Fruit fly (Drosophila melanogaster) whole organism, prepupa: Measurements from ENCODE around the gene Crys.

ENCODE experiments used
- CG10669 ChIP-seq: fragments of 200-800 bp; sonication (Bioruptor generic); optimal IDR thresholded peaks from 3 replicates; lab custom pipeline; 2018; ENCODE audit warnings: missing biosample characterization, mild to moderate bottlenecking, missing genetic modification characterization, moderate library complexity
- CG11294 ChIP-seq: fragments of 200-800 bp; sonication (Bioruptor generic); IDR thresholded peaks from 2 replicates; pipeline ENCODE4 v1.3.6; 2022; ENCODE audit warnings: missing biosample characterization, missing genetic modification characterization
- CG11762 ChIP-seq: fragments of 200-800 bp; sonication (Bioruptor generic); optimal IDR thresholded peaks from 3 replicates; lab custom pipeline; 2016; ENCODE audit warnings: missing biosample characterization, missing genetic modification characterization; ENCODE audit not compliant: insufficient read depth
- CG11902 ChIP-seq: fragments of 200-800 bp; sonication (Bioruptor generic); optimal IDR thresholded peaks from 3 replicates; lab custom pipeline; 2016; ENCODE audit warnings: missing biosample characterization, missing genetic modification characterization
- CG15336 ChIP-seq: fragments of 200-800 bp; sonication (Bioruptor generic); IDR thresholded peaks from 2 replicates; pipeline ENCODE4 v1.3.6; 2022; ENCODE audit warnings: missing biosample characterization, missing genetic modification characterization
- CG1621 ChIP-seq: fragments of 200-800 bp; sonication (Bioruptor generic); optimal IDR thresholded peaks from 3 replicates; lab custom pipeline; 2018; ENCODE audit warnings: missing biosample characterization, mild to moderate bottlenecking, missing genetic modification characterization
- CG3032 ChIP-seq: fragments of 200-800 bp; optimal IDR thresholded peaks from 2 replicates; lab custom pipeline; 2019; ENCODE audit warnings: missing biosample characterization, mild to moderate bottlenecking, missing genetic modification characterization, moderate library complexity
- CG31627 ChIP-seq: fragments of 200-800 bp; sonication (Bioruptor generic); optimal IDR thresholded peaks from 3 replicates; lab custom pipeline; 2016; ENCODE audit warnings: missing biosample characterization, missing genetic modification characterization
- CG34406 ChIP-seq: fragments of 200-800 bp; sonication (Bioruptor generic); optimal IDR thresholded peaks from 3 replicates; lab custom pipeline; 2016; ENCODE audit warnings: missing biosample characterization, missing genetic modification characterization
- CG3919 ChIP-seq: fragments of 200-800 bp; sonication (Bioruptor generic); optimal IDR thresholded peaks from 3 replicates; lab custom pipeline; 2016; ENCODE audit warnings: missing biosample characterization, missing genetic modification characterization
- CG6163 ChIP-seq: fragments of 200-800 bp; sonication (Bioruptor generic); IDR thresholded peaks from 3 replicates; pipeline ENCODE4 v1.3.6; 2022; ENCODE audit warnings: missing biosample characterization, missing genetic modification characterization
- CG6276 ChIP-seq: fragments of 200-800 bp; sonication (Bioruptor generic); optimal IDR thresholded peaks from 2 replicates; lab custom pipeline; 2017; ENCODE audit warnings: missing biosample characterization, mild to moderate bottlenecking, missing genetic modification characterization
- CG6808 ChIP-seq: fragments of 200-800 bp; sonication (Bioruptor generic); optimal IDR thresholded peaks from 3 replicates; lab custom pipeline; 2017; ENCODE audit warnings: missing biosample characterization, missing genetic modification characterization, mild to moderate bottlenecking, moderate library complexity, missing genetic modification reagents
- CG6854 ChIP-seq: fragments of 200-800 bp; sonication (Bioruptor generic); optimal IDR thresholded peaks from 2 replicates; lab custom pipeline; 2017; ENCODE audit warnings: missing biosample characterization, mild to moderate bottlenecking, missing genetic modification characterization
- CG7368 ChIP-seq: fragments of 200-800 bp; sonication (Bioruptor generic); optimal IDR thresholded peaks from 3 replicates; lab custom pipeline; 2016; ENCODE audit warnings: missing biosample characterization, missing genetic modification characterization
- CG8119 ChIP-seq: fragments of 200-800 bp; sonication (Bioruptor generic); IDR thresholded peaks from 3 replicates; pipeline ENCODE4 v1.3.6; 2022; ENCODE audit warnings: missing biosample characterization, missing genetic modification characterization
- CG8319 ChIP-seq: fragments of 200-800 bp; sonication (Bioruptor generic); optimal IDR thresholded peaks from 3 replicates; lab custom pipeline; 2016; ENCODE audit warnings: missing biosample characterization, missing genetic modification characterization
- CG8632 ChIP-seq: fragments of 200-800 bp; sonication (Bioruptor generic); optimal IDR thresholded peaks from 3 replicates; lab custom pipeline; 2016; ENCODE audit warnings: missing biosample characterization, missing genetic modification characterization
- CG9139 ChIP-seq: fragments of 200-800 bp; sonication (Bioruptor generic); optimal IDR thresholded peaks from 3 replicates; lab custom pipeline; 2017; ENCODE audit warnings: missing biosample characterization, mild to moderate bottlenecking, missing genetic modification characterization
- Eip75B ChIP-seq: fragments of 200-800 bp; sonication (Bioruptor generic); optimal IDR thresholded peaks from 3 replicates; lab custom pipeline; 2016; ENCODE audit warnings: missing biosample characterization, missing genetic modification characterization
- Eip93F ChIP-seq: fragments of 200-800 bp; sonication (Bioruptor generic); optimal IDR thresholded peaks from 2 replicates; lab custom pipeline; 2016; ENCODE audit warnings: missing biosample characterization, mild to moderate bottlenecking, missing genetic modification characterization
- Ets21C ChIP-seq: fragments of 200-800 bp; sonication (Bioruptor generic); optimal IDR thresholded peaks from 3 replicates; lab custom pipeline; 2016; ENCODE audit warnings: missing biosample characterization, missing genetic modification characterization
- Hr38 ChIP-seq: sonication (Bioruptor generic); optimal IDR thresholded peaks from 2 replicates; lab custom pipeline; 2016; ENCODE audit warnings: missing biosample characterization, missing genetic modification characterization
- Hr39 ChIP-seq: fragments of 200-800 bp; sonication (Bioruptor generic); optimal IDR thresholded peaks from 2 replicates; lab custom pipeline; 2016; ENCODE audit warnings: missing biosample characterization, missing genetic modification characterization
- Lpt ChIP-seq: fragments of 200-800 bp; sonication (Bioruptor generic); optimal IDR thresholded peaks from 3 replicates; lab custom pipeline; 2016; ENCODE audit warnings: missing biosample characterization, missing genetic modification characterization
- Met ChIP-seq: fragments of 200-800 bp; sonication (Bioruptor generic); optimal IDR thresholded peaks from 3 replicates; lab custom pipeline; 2016; ENCODE audit warnings: missing biosample characterization, missing genetic modification characterization
- OdsH ChIP-seq: fragments of 200-800 bp; sonication (Bioruptor generic); optimal IDR thresholded peaks from 3 replicates; lab custom pipeline; 2016; ENCODE audit warnings: missing biosample characterization, missing genetic modification characterization
- achi ChIP-seq: fragments of 200-800 bp; sonication (Bioruptor generic); optimal IDR thresholded peaks from 3 replicates; lab custom pipeline; 2016; ENCODE audit warnings: missing biosample characterization, missing genetic modification characterization
- cyc ChIP-seq: fragments of 200-800 bp; sonication (Bioruptor generic); optimal IDR thresholded peaks from 3 replicates; lab custom pipeline; 2016; ENCODE audit warnings: missing biosample characterization, missing genetic modification characterization
- dsx ChIP-seq: fragments of 200-800 bp; optimal IDR thresholded peaks from 3 replicates; lab custom pipeline; 2019; ENCODE audit warnings: missing biosample characterization, mild to moderate bottlenecking, missing genetic modification characterization, moderate library complexity; ENCODE audit not compliant: poor library complexity, severe bottlenecking
- fd59A ChIP-seq: fragments of 200-800 bp; sonication (Bioruptor generic); optimal IDR thresholded peaks from 2 replicates; lab custom pipeline; 2017; ENCODE audit warnings: missing biosample characterization, mild to moderate bottlenecking, missing genetic modification characterization, missing genetic modification reagents
- fkh ChIP-seq: fragments of 200-800 bp; sonication (Bioruptor generic); optimal IDR thresholded peaks from 3 replicates; lab custom pipeline; 2017; ENCODE audit warnings: missing biosample characterization, mild to moderate bottlenecking, missing genetic modification characterization, moderate library complexity
- lz ChIP-seq: fragments of 200-800 bp; sonication (Bioruptor generic); optimal IDR thresholded peaks from 3 replicates; lab custom pipeline; 2016; ENCODE audit warnings: missing biosample characterization, missing genetic modification characterization
- pdm3 ChIP-seq: fragments of 200-800 bp; sonication (Bioruptor generic); optimal IDR thresholded peaks from 3 replicates; lab custom pipeline; 2016; ENCODE audit warnings: missing biosample characterization, missing genetic modification characterization
- spab ChIP-seq: fragments of 200-800 bp; sonication (Bioruptor generic); optimal IDR thresholded peaks from 2 replicates; lab custom pipeline; 2017; ENCODE audit warnings: missing biosample characterization, mild to moderate bottlenecking, missing genetic modification characterization, missing genetic modification reagents
- vri ChIP-seq: fragments of 200-800 bp; sonication (Bioruptor generic); optimal IDR thresholded peaks from 3 replicates; lab custom pipeline; 2016; ENCODE audit warnings: missing biosample characterization, mild to moderate bottlenecking, missing genetic modification characterization

The Crys gene

DNA sequence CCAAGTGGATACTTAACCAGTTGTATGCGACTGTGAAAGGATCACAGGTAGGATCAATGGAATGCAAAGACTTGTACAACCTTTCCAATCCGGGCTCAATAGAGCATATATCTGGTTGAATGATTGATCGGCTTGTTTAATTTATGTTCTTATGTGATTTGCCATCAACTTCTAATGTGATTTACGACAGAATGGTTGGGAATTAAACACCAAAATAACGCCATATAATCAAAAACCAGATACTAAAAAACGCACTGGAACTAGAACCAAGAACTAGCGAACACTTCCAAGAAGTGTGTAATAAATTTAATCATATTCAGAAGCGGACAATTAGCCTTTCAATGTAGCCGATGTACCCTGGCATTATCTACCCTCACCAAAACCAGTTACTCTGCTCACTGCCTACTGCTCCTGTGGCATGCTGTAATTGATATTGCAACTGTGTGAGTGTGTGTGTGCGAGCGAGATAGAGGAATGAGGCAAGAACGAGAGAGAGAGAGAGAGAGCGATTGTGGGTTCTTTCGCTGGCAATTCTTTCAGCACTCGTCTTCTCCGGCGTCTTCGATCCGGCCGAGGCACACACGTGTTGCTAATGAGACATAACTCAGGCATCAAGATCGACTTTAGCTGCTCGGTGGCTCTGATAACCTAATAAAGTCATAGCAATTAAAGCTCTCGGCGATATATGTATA lies 24.8 kb downstream of the Crys start (continued):
- TF ChIP-seq CG11294 (0 out of 2 replicates have a peak, but pooled peaks have one; percentile 17), CG6808 (GFP tag; lab: Kevin White, UChicago) (peak; percentile 60), Eip75B (GFP tag; lab: Kevin White, UChicago) (peak; percentile 45), cyc (GFP tag; lab: Kevin White, UChicago) (peak; percentile 58), Eip93F (no peak), Met (GFP tag; lab: Kevin White, UChicago) (peak; percentile 60), Hr39 (GFP tag; lab: Kevin White, UChicago) (peak; percentile 59), achi (GFP tag; lab: Kevin White, UChicago) (peak; percentile 26), CG6854 (no peak), vri (no peak), CG10669 (GFP tag; lab: Kevin White, UChicago) (peak; percentile 59), CG1621 (tag; lab: Kevin White, UChicago) (no peak), fd59A (GFP tag; lab: Kevin White, UChicago) (peak; percentile 45), CG3919 (GFP tag; lab: Kevin White, UChicago) (peak; percentile 63), CG34406 (GFP tag; lab: Kevin White, UChicago) (peak; percentile 47), dsx (no peak), Hr38 (no peak), CG31627 (GFP tag; lab: Kevin White, UChicago) (peak; percentile 59), CG8319 (GFP tag; lab: Kevin White, UChicago) (no peak), CG11762 (peak; percentile 47), CG8119 (GFP tag; lab: Robert Waterston, UW) (peak; percentile 56), CG11902 (GFP tag; lab: Kevin White, UChicago) (peak; percentile 50), CG3032 (tag; lab: Kevin White, UChicago) (peak; percentile 47), CG7368 (GFP tag; lab: Kevin White, UChicago) (peak; percentile 32)
- TF ChIP-seq, all 60 proteins: peak for 47

DNA sequence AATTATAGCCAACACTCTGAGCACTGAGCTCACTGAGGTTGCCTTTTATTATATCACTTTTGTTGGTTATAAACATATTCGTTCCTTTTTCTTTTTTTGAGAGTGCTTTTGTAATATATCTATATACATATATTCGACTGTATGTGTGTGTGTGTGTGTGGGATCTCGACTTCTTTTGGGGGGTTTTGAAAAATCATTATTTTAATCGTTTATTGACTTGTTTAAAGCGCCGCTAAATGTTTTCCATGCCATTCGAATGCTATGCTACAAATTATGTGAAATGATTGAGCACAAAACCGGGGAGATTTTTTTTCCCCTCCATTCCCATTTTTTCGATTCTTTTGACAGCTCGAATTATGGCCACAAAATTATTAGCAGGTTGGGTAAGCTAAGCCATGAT lies 25.5 kb downstream of the Crys start:
- TF ChIP-seq spab (no peak), Lpt (GFP tag; lab: Kevin White, UChicago) (no peak), CG6163 (GFP tag; lab: Robert Waterston, UW) (no peak), CG31627 (GFP tag; lab: Kevin White, UChicago) (no peak), cyc (GFP tag; lab: Kevin White, UChicago) (no peak), OdsH (no peak), Eip75B (GFP tag; lab: Kevin White, UChicago) (no peak), CG15336 (GFP tag; lab: Robert Waterston, UW) (no peak), fkh (GFP tag; lab: Kevin White, UChicago) (no peak), pdm3 (GFP tag; lab: Kevin White, UChicago) (no peak), Ets21C (GFP tag; lab: Kevin White, UChicago) (no peak), Met (GFP tag; lab: Kevin White, UChicago) (no peak), lz (GFP tag; lab: Kevin White, UChicago) (no peak), Hr38 (no peak), CG6276 (GFP tag; lab: Kevin White, UChicago) (no peak), CG3032 (tag; lab: Kevin White, UChicago) (no peak), CG1621 (tag; lab: Kevin White, UChicago) (no peak), CG9139 (no peak), CG8632 (GFP tag; lab: Kevin White, UChicago) (no peak)

DNA sequence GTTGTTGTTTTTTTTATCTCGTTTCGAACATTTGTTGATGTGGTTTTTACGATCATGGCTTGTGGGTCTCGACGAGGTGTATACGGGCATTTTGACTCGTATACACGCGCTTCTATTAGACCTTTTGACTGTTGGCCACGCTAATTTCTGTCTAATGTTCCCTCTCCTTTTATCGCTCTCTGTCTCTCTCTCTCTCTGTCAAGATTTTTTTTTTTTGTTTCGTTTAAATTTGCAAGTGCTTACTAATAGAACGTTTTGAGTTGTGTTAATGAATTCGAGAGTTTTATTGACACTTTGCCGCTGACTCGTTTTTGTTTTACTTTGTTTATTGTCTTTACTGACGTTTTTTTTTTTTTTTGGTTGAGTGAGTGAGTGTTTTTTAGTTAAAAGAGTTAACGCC lies 26.4 kb downstream of the Crys start:
- TF ChIP-seq Eip75B (GFP tag; lab: Kevin White, UChicago) = no peak
